Worm (Caenorhabditis elegans): Measurements from ENCODE around the gene Y50D4A.6.
A peak's percentile ranks its signal among the peaks of the same experiment; 100 is the strongest.

The Y50D4A.6 gene

ce11 chrV:1151324-1151742, 47.7 kb downstream of the Y50D4A.6 start (continued):
- TF ChIP-seq sdz-38 (tag; optimal IDR thresholded peaks at IDR 0.05) (no peak), ZK185.1 (tag; optimal IDR thresholded peaks at IDR 0.05; ENCODE audit: poor library complexity, severe bottlenecking) (peak; percentile 88), efl-1 (GFP tag; optimal IDR thresholded peaks at IDR 0.05) (peak; percentile 35), nhr-80 (tag; optimal IDR thresholded peaks at IDR 0.05) (peak; percentile 100), ztf-26 (tag; optimal IDR thresholded peaks at IDR 0.05) (peak; percentile 99), pbrm-1 (GFP tag; IDR thresholded peaks at IDR 0.05) (peak; percentile 99), egl-18 (GFP tag; IDR thresholded peaks at IDR 0.05) (peak; percentile 91), rcor-1 (GFP tag; IDR thresholded peaks at IDR 0.05) (peak; percentile 93)

ce11 chrV:1149734-1150669, 49.1 kb downstream of the Y50D4A.6 start:
- TF ChIP-seq F57C9.4 (tag; optimal IDR thresholded peaks at IDR 0.05) (no peak), zfh-2 (GFP tag; conservative IDR thresholded peaks at IDR 0.05) (0 out of 2 replicates have a peak, but pooled peaks have one; percentile 17)

All from whole organism, young adult.